Fruit fly (Drosophila melanogaster) S2 (cell line): ENCODE results near the gene CG13982.

ENCODE experiments used
- CG8478 ChIP-seq: fragments of >200 bp; optimal IDR thresholded peaks from 2 replicates; lab custom pipeline; 2018
- CTCF ChIP-seq, 2 experiments: fragments of >200 bp; optimal IDR thresholded peaks; 2 replicates each; lab custom pipeline; 2018

DNA sequence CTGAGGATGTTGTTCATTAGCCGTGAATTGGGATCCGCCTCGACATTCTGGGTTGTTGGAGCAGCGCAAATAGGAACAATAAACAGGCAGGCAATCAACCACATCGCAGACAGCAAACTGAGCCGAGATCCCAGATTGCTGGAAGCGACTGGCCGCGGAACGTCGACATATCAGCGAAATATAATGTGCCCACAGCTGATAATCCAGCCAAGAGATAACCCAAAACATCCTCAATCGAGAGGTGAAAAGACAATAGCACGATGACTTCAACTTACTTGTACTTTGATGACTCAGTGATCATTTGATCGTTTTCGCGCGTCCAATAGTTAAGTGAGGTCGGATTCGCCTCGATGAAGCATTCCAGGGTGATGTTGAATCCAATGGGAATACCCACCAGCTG lies 26.7 kb upstream of the CG13982 start, which contains the start of gene Nepl6:
- TF ChIP-seq CG8478 (lab: Kevin White, UChicago) (no peak), CTCF (optimal IDR thresholded peaks at IDR 0.05; lab: Kevin White, UChicago) (no peak)
